Worm (Caenorhabditis elegans) whole organism, early embryonic: Measurements from ENCODE around the gene F58B3.4.

Experiments
- B0310.2 ChIP-seq: sonication (generic microtip); optimal IDR thresholded peaks from 2 replicates; lab custom pipeline; 2016; ENCODE audit warnings: mild to moderate bottlenecking, missing genetic modification characterization, missing compliant biosample characterization
- F13C5.2 ChIP-seq: sonication (generic microtip); optimal IDR thresholded peaks from 2 replicates; lab custom pipeline; 2017; ENCODE audit warnings: mild to moderate bottlenecking, missing genetic modification characterization, inconsistent platforms, missing compliant biosample characterization
- aly-1 ChIP-seq: sonication (generic microtip); optimal IDR thresholded peaks from 2 replicates; lab custom pipeline; 2016; ENCODE audit warnings: missing genetic modification characterization, missing compliant biosample characterization
- ama-1 ChIP-seq: fragments of 150-350 bp; optimal IDR thresholded peaks from 2 replicates; lab custom pipeline; 2014
- ceh-13 ChIP-seq: fragments of 200-800 bp; sonication (Bioruptor generic); optimal IDR thresholded peaks from 2 replicates; lab custom pipeline; 2018; ENCODE audit warnings: mild to moderate bottlenecking, missing genetic modification characterization, missing compliant biosample characterization
- ceh-36 ChIP-seq: sonication (generic microtip); optimal IDR thresholded peaks from 2 replicates; lab custom pipeline; 2016; ENCODE audit warnings: missing genetic modification characterization, inconsistent platforms, missing compliant biosample characterization
- ets-7 ChIP-seq: sonication (generic microtip); optimal IDR thresholded peaks from 2 replicates; lab custom pipeline; 2016; ENCODE audit warnings: missing genotype, missing genetic modification characterization, missing compliant biosample characterization
- flt-1 ChIP-seq: fragments of 200-800 bp; sonication (Bioruptor generic); IDR thresholded peaks from 2 replicates; pipeline ENCODE4 v1.3.6; 2022; ENCODE audit warnings: missing genetic modification characterization, missing compliant biosample characterization
- hmbx-1 ChIP-seq: sonication (generic microtip); optimal IDR thresholded peaks from 2 replicates; lab custom pipeline; 2016; ENCODE audit warnings: mild to moderate bottlenecking, missing genetic modification characterization, missing compliant biosample characterization
- hmg-4 ChIP-seq: fragments of 200-800 bp; sonication (Bioruptor generic); optimal IDR thresholded peaks from 2 replicates; lab custom pipeline; 2018; ENCODE audit warnings: mild to moderate bottlenecking, missing genetic modification characterization, missing compliant biosample characterization
- hnd-1 ChIP-seq: sonication (generic microtip); optimal IDR thresholded peaks from 2 replicates; lab custom pipeline; 2016; ENCODE audit warnings: missing genetic modification characterization, missing compliant biosample characterization
- pes-1 ChIP-seq: fragments of 200-800 bp; sonication (Bioruptor generic); IDR thresholded peaks from 2 replicates; pipeline ENCODE4 v1.3.6; 2022; ENCODE audit warnings: missing genetic modification reagents, missing genetic modification characterization, missing compliant biosample characterization
- scrt-1 ChIP-seq: fragments of 200-800 bp; sonication (Bioruptor generic); IDR thresholded peaks from 2 replicates; pipeline ENCODE4 v1.3.6; 2022; ENCODE audit warnings: missing genetic modification characterization, missing compliant biosample characterization
- sea-1 ChIP-seq: fragments of 200-800 bp; sonication (Bioruptor generic); conservative IDR thresholded peaks from 2 replicates; pipeline ENCODE4 v1.3.6; 2022; ENCODE audit warnings: missing genetic modification characterization, missing compliant biosample characterization
- tbx-11 ChIP-seq: fragments of 200-800 bp; sonication (Bioruptor generic); IDR thresholded peaks from 2 replicates; pipeline ENCODE4 v1.3.6; 2022; ENCODE audit warnings: missing genetic modification characterization, missing compliant biosample characterization
- tbx-37 ChIP-seq: fragments of 200-800 bp; sonication (Bioruptor generic); conservative IDR thresholded peaks from 2 replicates; pipeline ENCODE4 v1.3.6; 2022; ENCODE audit warnings: missing genetic modification reagents, missing genetic modification characterization, missing compliant biosample characterization
- tra-4 ChIP-seq: sonication (generic microtip); optimal IDR thresholded peaks from 2 replicates; lab custom pipeline; 2017; ENCODE audit warnings: missing genetic modification characterization, missing compliant biosample characterization

F58B3.4 gene

ce11 chrIV:11599717-11600116 lies 31.9 kb downstream of the F58B3.4 start:
- no peak for TF ChIP-seq aly-1 (tag; lab: Kevin White, UChicago)
- TF ChIP-seq sea-1 (GFP tag; lab: Robert Waterston, UW) = no peak
- TF ChIP-seq tra-4 (tag; lab: Kevin White, UChicago) = no peak
- no peak for TF ChIP-seq ets-7 (tag; lab: Kevin White, UChicago)
- no peak for TF ChIP-seq ceh-36 (tag; lab: Kevin White, UChicago)
- no peak for TF ChIP-seq ama-1 (lab: Kevin White, UChicago)
- no peak for TF ChIP-seq ceh-13
- no peak for TF ChIP-seq tbx-11

DNA sequence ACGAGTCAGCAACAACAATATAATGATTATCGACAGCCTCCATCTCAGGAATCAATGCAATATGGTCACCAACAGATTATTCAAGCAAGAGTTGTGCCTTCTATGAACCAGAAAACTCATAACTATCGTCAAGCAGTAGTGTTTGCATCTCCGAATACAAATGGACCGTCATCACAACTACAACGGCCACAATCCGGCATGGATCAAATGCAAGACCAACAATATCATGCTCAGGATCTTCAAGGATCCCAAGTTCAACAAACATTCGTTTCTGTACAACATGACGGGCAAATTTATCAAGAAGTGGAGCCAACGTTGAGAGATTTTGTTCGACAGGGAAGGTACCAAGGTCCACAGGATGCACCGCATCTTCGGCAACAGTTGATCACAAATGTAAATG lies 34.6 kb downstream of the F58B3.4 start:
- TF ChIP-seq B0310.2 (tag; lab: Kevin White, UChicago) = no peak
- TF ChIP-seq ama-1 (lab: Kevin White, UChicago) = no peak
- TF ChIP-seq flt-1 = no peak
- TF ChIP-seq ceh-13 = no peak
- TF ChIP-seq F13C5.2 (tag; lab: Kevin White, UChicago) = no peak
- TF ChIP-seq hnd-1 (tag; lab: Kevin White, UChicago) = no peak
- TF ChIP-seq ets-7 (tag; lab: Kevin White, UChicago) = no peak
- TF ChIP-seq tra-4 (tag; lab: Kevin White, UChicago) = no peak

- TF ChIP-seq sea-1 (GFP tag; lab: Robert Waterston, UW) (peak; percentile 48; the same call in 1 of the 2 replicates), hmg-4 (GFP tag; lab: Kevin White, UChicago) (peak; percentile 45), aly-1 (tag; lab: Kevin White, UChicago) (no peak)
These were observed 37.4 kb downstream of the F58B3.4 start, which contains the start of gene mig-38 for ce11 chrIV:11594191-11594673. Gene mig-38, plus strand, starts transcription at chrIV:11594244.

ce11 chrIV:11593415-11594190 lies 38.0 kb downstream of the F58B3.4 start, which contains the start of gene F40F11.3:
Gene F40F11.3, minus strand, starts transcription at chrIV:11594003.
- TF ChIP-seq hmg-4 (GFP tag; lab: Kevin White, UChicago) = peak; percentile 38
- TF ChIP-seq F13C5.2 (tag; lab: Kevin White, UChicago) = peak; percentile 64
- TF ChIP-seq tbx-11 = 0 out of 2 replicates have a peak, but pooled peaks have one; percentile 14
- TF ChIP-seq ets-7 (tag; lab: Kevin White, UChicago) = no peak

- TF ChIP-seq ceh-36 (tag; lab: Kevin White, UChicago) = no peak
- TF ChIP-seq ets-7 (tag; lab: Kevin White, UChicago) = no peak
- no peak for TF ChIP-seq hnd-1 (tag; lab: Kevin White, UChicago)
- no peak for TF ChIP-seq tbx-11
- peak; percentile 73; the same call in 1 of the 2 replicates for TF ChIP-seq tbx-37 (GFP tag; lab: Robert Waterston, UW)
- TF ChIP-seq ceh-13 = no peak
- TF ChIP-seq pes-1 (GFP tag; lab: Robert Waterston, UW) = 0 out of 2 replicates have a peak, but pooled peaks have one; percentile 28
These were observed 38.8 kb downstream of the F58B3.4 start for ce11 chrIV:11592820-11593219.

- TF ChIP-seq hmbx-1 (no peak), pes-1 (GFP tag; lab: Robert Waterston, UW) (no peak), F13C5.2 (tag; lab: Kevin White, UChicago) (no peak), ceh-13 (no peak), flt-1 (no peak), ceh-36 (tag; lab: Kevin White, UChicago) (no peak), ets-7 (tag; lab: Kevin White, UChicago) (no peak), scrt-1 (no peak), tra-4 (tag; lab: Kevin White, UChicago) (no peak), sea-1 (GFP tag; lab: Robert Waterston, UW) (no peak), tbx-37 (GFP tag; lab: Robert Waterston, UW) (no peak), hnd-1 (tag; lab: Kevin White, UChicago) (no peak)
These were observed 39.5 kb downstream of the F58B3.4 start, which contains the start of gene spe-36 for ce11 chrIV:11592165-11592564. Gene spe-36, minus strand, starts transcription at chrIV:11592265.

DNA sequence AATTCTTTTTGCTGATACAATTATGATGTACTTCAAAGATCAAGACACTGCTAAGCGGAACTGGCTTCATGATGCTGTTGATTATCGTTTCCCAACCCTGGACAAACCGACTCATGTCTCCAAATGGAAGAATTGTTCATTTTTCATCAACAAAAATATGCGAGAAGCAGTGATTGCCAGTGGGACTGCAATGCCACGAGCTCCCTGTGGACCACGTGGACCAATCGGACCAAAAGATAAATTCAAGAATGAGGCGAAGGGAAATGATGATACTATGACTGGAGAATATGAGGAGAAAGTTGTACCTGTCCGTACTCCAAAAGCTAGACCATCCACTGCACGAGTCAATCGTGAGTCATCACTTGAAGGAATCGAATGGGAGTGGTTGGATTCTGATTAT lies 45.2 kb downstream of the F58B3.4 start:
- TF ChIP-seq aly-1 (tag; lab: Kevin White, UChicago) (no peak), tbx-11 (no peak), hmbx-1 (no peak), ceh-36 (tag; lab: Kevin White, UChicago) (no peak), sea-1 (GFP tag; lab: Robert Waterston, UW) (no peak), hmg-4 (GFP tag; lab: Kevin White, UChicago) (no peak), B0310.2 (tag; lab: Kevin White, UChicago) (no peak), ets-7 (tag; lab: Kevin White, UChicago) (no peak), hnd-1 (tag; lab: Kevin White, UChicago) (no peak), tra-4 (tag; lab: Kevin White, UChicago) (no peak), pes-1 (GFP tag; lab: Robert Waterston, UW) (no peak), flt-1 (no peak)

DNA sequence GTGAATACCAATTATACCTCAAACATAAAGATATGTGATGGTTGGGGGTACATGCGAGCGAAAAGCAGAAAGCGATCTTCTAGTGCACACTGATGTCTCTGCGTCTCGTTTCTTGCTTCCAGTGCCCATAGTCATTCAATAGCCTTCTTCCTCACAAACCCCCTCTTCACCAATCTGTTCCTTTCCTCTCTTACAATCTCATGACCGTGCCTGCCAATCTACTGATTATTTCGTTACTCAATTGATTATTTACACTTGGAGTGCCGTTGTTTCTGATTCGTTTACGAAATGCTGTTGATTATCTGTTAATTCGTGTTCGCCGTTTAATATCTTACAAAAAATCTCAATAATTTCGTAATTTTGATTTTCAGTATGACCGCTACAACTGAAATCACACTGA lies 46.8 kb downstream of the F58B3.4 start:
- TF ChIP-seq hmg-4 (GFP tag; lab: Kevin White, UChicago) = no peak
- no peak for TF ChIP-seq hmbx-1
- no peak for TF ChIP-seq ets-7 (tag; lab: Kevin White, UChicago)
